Worm (Caenorhabditis elegans) whole organism, midembryonic: Measurements from ENCODE around the gene erl-1.

ENCODE experiments used
- T22C8.4 ChIP-seq: fragments of 200-800 bp; sonication (Bioruptor generic); IDR thresholded peaks from 2 replicates; pipeline ENCODE4 v1.3.6; 2022; ENCODE audit warnings: missing genetic modification characterization, missing compliant biosample characterization
- cog-1 ChIP-seq: sonication (generic microtip); optimal IDR thresholded peaks from 2 replicates; lab custom pipeline; 2016; ENCODE audit warnings: missing genetic modification characterization, missing compliant biosample characterization
- flt-1 ChIP-seq: fragments of 200-800 bp; sonication (Bioruptor generic); IDR thresholded peaks from 2 replicates; pipeline ENCODE4 v1.3.6; 2022; ENCODE audit warnings: missing genetic modification characterization, missing compliant biosample characterization
- klf-2 ChIP-seq: fragments of 200-800 bp; sonication (Bioruptor generic); conservative IDR thresholded peaks from 2 replicates; pipeline ENCODE4 v1.3.6; 2022; ENCODE audit warnings: missing genetic modification reagents, missing genetic modification characterization, missing compliant biosample characterization
- med-1 ChIP-seq: sonication (generic microtip); optimal IDR thresholded peaks from 2 replicates; lab custom pipeline; 2017; ENCODE audit warnings: missing genetic modification characterization, mild to moderate bottlenecking, missing compliant biosample characterization, antibody characterized with exemption, missing genetic modification reagents; ENCODE audit not compliant: insufficient read depth
- ref-1 ChIP-seq: fragments of 200-800 bp; sonication (Bioruptor generic); conservative IDR thresholded peaks from 2 replicates; pipeline ENCODE4 v1.3.6; 2022; ENCODE audit warnings: missing genetic modification reagents, missing genetic modification characterization, missing compliant biosample characterization
- tab-1 ChIP-seq: fragments of 200-800 bp; sonication (Bioruptor generic); IDR thresholded peaks from 2 replicates; pipeline ENCODE4 v1.3.6; 2022; ENCODE audit warnings: missing genetic modification characterization, missing compliant biosample characterization
- ztf-29 ChIP-seq: fragments of 200-800 bp; sonication (Bioruptor generic); IDR thresholded peaks from 2 replicates; pipeline ENCODE4 v1.3.6; 2022; ENCODE audit warnings: missing genetic modification reagents, missing genetic modification characterization, missing compliant biosample characterization

ce11 chrIV:12279340-12279739 lies 8.4 kb upstream of the erl-1 start, which contains the start of gene ltah-1.1:
- TF ChIP-seq ztf-29 (GFP tag; lab: Robert Waterston, UW) (no peak), med-1 (GFP tag; lab: Kevin White, UChicago) (no peak), flt-1 (GFP tag; lab: Robert Waterston, UW) (no peak), ref-1 (no peak), klf-2 (GFP tag; lab: Robert Waterston, UW) (no peak), T22C8.4 (GFP tag; lab: Robert Waterston, UW) (no peak), cog-1 (tag; lab: Kevin White, UChicago) (no peak), tab-1 (GFP tag; lab: Robert Waterston, UW) (no peak)
